Worm (Caenorhabditis elegans) whole organism, L4 larva: ENCODE measurements around the gene rps-30.
A peak's percentile ranks its signal among the peaks of the same experiment; 100 is the strongest.

ENCODE experiments used
- D1046.2 ChIP-seq: fragments of 200-800 bp; sonication (Bioruptor generic); IDR thresholded peaks from 2 replicates; pipeline ENCODE4 v1.3.6; 2022; ENCODE audit warnings: missing genetic modification characterization, missing compliant biosample characterization
- F49E8.2 ChIP-seq: sonication (generic microtip); optimal IDR thresholded peaks from 2 replicates; lab custom pipeline; 2016; ENCODE audit warnings: missing compliant biosample characterization, mild to moderate bottlenecking, missing genetic modification characterization, borderline replicate concordance
- T20F7.1 ChIP-seq: fragments of 200-800 bp; sonication (Bioruptor generic); optimal IDR thresholded peaks from 2 replicates; lab custom pipeline; 2018; ENCODE audit warnings: mild to moderate bottlenecking, missing genetic modification characterization, missing compliant biosample characterization
- T26A8.4 ChIP-seq: fragments of 200-800 bp; sonication (Bioruptor generic); IDR thresholded peaks from 2 replicates; pipeline ENCODE4 v1.3.6; 2022; ENCODE audit warnings: missing genetic modification characterization, missing compliant biosample characterization
- Y48G9A.11 ChIP-seq: fragments of 200-800 bp; sonication (Bioruptor generic); IDR thresholded peaks from 2 replicates; pipeline ENCODE4 v1.3.6; 2022; ENCODE audit warnings: missing genetic modification reagents, missing genetic modification characterization, missing compliant biosample characterization
- Y5F2A.4 ChIP-seq: fragments of 200-800 bp; sonication (Bioruptor generic); optimal IDR thresholded peaks from 2 replicates; lab custom pipeline; 2018; ENCODE audit warnings: mild to moderate bottlenecking, missing genetic modification characterization, missing compliant biosample characterization
- aha-1 ChIP-seq: fragments of 150-350 bp; peaks from one replicate; lab custom pipeline; 2014; ENCODE audit warnings: missing biosample characterization, missing genetic modification characterization
- aly-2 ChIP-seq: sonication (generic microtip); optimal IDR thresholded peaks from 2 replicates; lab custom pipeline; 2018; ENCODE audit warnings: missing biosample characterization, missing genetic modification characterization
- ama-1 ChIP-seq: fragments of 150-350 bp; optimal IDR thresholded peaks from 2 replicates; lab custom pipeline; 2014; ENCODE audit warnings: inconsistent platforms, mixed read lengths
- attf-4 ChIP-seq: sonication (generic microtip); optimal IDR thresholded peaks from 3 replicates; lab custom pipeline; 2017; ENCODE audit warnings: missing biosample characterization, missing genetic modification characterization
- ceh-20 ChIP-seq: fragments of 200-800 bp; sonication (Bioruptor generic); IDR thresholded peaks from 2 replicates; pipeline ENCODE4 v1.3.6; 2022; ENCODE audit warnings: missing genetic modification reagents, missing genetic modification characterization, missing compliant biosample characterization
- ceh-28 ChIP-seq: fragments of 150-350 bp; optimal IDR thresholded peaks from 2 replicates; lab custom pipeline; 2014; ENCODE audit warnings: missing biosample characterization, missing genetic modification reagents, missing genetic modification characterization
- ceh-44 ChIP-seq: fragments of 200-800 bp; sonication (Bioruptor generic); IDR thresholded peaks from 2 replicates; pipeline ENCODE4 v1.3.6; 2022; ENCODE audit warnings: missing genetic modification reagents, missing genetic modification characterization, missing compliant biosample characterization
- cey-2 ChIP-seq: sonication (generic microtip); optimal IDR thresholded peaks from 3 replicates; lab custom pipeline; 2017; ENCODE audit warnings: missing genetic modification characterization, mild to moderate bottlenecking, missing compliant biosample characterization, antibody characterized with exemption, borderline replicate concordance; ENCODE audit not compliant: insufficient read depth
- daf-16 ChIP-seq, 3 experiments: sonication (generic microtip); optimal IDR thresholded peaks; 2 replicates each; lab custom pipeline; 2016 to 2017; ENCODE audit warnings: missing genetic modification characterization in 3 of 3, missing genetic modification reagents in 3 of 3, mild to moderate bottlenecking in 2 of 3, missing compliant biosample characterization in 2 of 3, missing biosample characterization in 1 of 3, moderate library complexity in 1 of 3
- dmd-6 ChIP-seq: fragments of 200-800 bp; sonication (Bioruptor generic); IDR thresholded peaks from 2 replicates; pipeline ENCODE4 v1.3.6; 2022; ENCODE audit warnings: missing genetic modification reagents, missing genetic modification characterization, missing compliant biosample characterization
- dmd-9 ChIP-seq: fragments of 200-800 bp; sonication (Bioruptor generic); IDR thresholded peaks from 2 replicates; pipeline ENCODE4 v1.3.6; 2022; ENCODE audit warnings: missing genetic modification reagents, missing genetic modification characterization, missing compliant biosample characterization
- duxl-1 ChIP-seq: sonication (generic microtip); optimal IDR thresholded peaks from 2 replicates; lab custom pipeline; 2016; ENCODE audit warnings: mild to moderate bottlenecking, missing genetic modification characterization, moderate library complexity, missing compliant biosample characterization; ENCODE audit not compliant: poor library complexity
- dve-1 ChIP-seq: sonication (generic microtip); optimal IDR thresholded peaks from 2 replicates; lab custom pipeline; 2017; ENCODE audit warnings: antibody characterized with exemption, mild to moderate bottlenecking, missing genetic modification characterization, missing compliant biosample characterization; ENCODE audit not compliant: insufficient read depth
- egl-43 ChIP-seq: fragments of 200-800 bp; sonication (Bioruptor generic); IDR thresholded peaks from 2 replicates; pipeline ENCODE4 v1.3.6; 2022; ENCODE audit warnings: missing genetic modification reagents, missing genetic modification characterization, missing compliant biosample characterization
- fkh-10 ChIP-seq: fragments of 150-350 bp; optimal IDR thresholded peaks from 2 replicates; lab custom pipeline; 2014; ENCODE audit warnings: missing biosample characterization, missing genetic modification reagents, missing genetic modification characterization
- jun-1 ChIP-seq: fragments of 150-350 bp; optimal IDR thresholded peaks from 2 replicates; lab custom pipeline; 2014; ENCODE audit warnings: missing biosample characterization, missing genetic modification reagents, missing genetic modification characterization
- lin-13 ChIP-seq: fragments of 150-350 bp; optimal IDR thresholded peaks from 2 replicates; lab custom pipeline; 2014; ENCODE audit warnings: missing biosample characterization, missing genetic modification reagents, missing genetic modification characterization
- lin-29 ChIP-seq: fragments of 200-800 bp; sonication (Bioruptor generic); IDR thresholded peaks from 2 replicates; pipeline ENCODE4 v1.3.6; 2022; ENCODE audit warnings: missing genetic modification reagents, missing genetic modification characterization, missing compliant biosample characterization
- lsy-2 ChIP-seq, 2 experiments: fragments of 150-350 bp in 1 of 2; sonication (generic microtip) in 1 of 2; optimal IDR thresholded peaks; 2 replicates each; lab custom pipeline; 2014 to 2017; ENCODE audit warnings: missing biosample characterization in 2 of 2, missing genetic modification characterization in 2 of 2
- madf-5 ChIP-seq, 2 experiments: fragments of 200-800 bp; sonication (Bioruptor generic); IDR thresholded peaks; 2 replicates each; pipeline ENCODE4 v1.3.6; 2022; ENCODE audit warnings: missing compliant biosample characterization in 2 of 2, missing genetic modification characterization in 2 of 2
- mdl-1 ChIP-seq, 2 experiments: fragments of 150-350 bp in 1 of 2; sonication (generic microtip) in 1 of 2; optimal IDR thresholded peaks; 2 replicates each; lab custom pipeline; 2014 to 2017; ENCODE audit warnings: missing biosample characterization in 2 of 2, missing genetic modification characterization in 2 of 2
- mep-1 ChIP-seq: fragments of 150-350 bp; sonication (generic microtip); optimal IDR thresholded peaks from 3 replicates; lab custom pipeline; 2014; ENCODE audit warnings: missing biosample characterization, missing genetic modification characterization
- nhr-10 ChIP-seq: fragments of 150-350 bp; optimal IDR thresholded peaks from 2 replicates; lab custom pipeline; 2014; ENCODE audit warnings: missing biosample characterization, missing genetic modification characterization
- nhr-111 ChIP-seq: fragments of 200-800 bp; sonication (Bioruptor generic); optimal IDR thresholded peaks from 2 replicates; lab custom pipeline; 2018; ENCODE audit warnings: mild to moderate bottlenecking, missing genetic modification characterization, missing compliant biosample characterization
- nhr-237 ChIP-seq: sonication (generic microtip); optimal IDR thresholded peaks from 2 replicates; lab custom pipeline; 2017; ENCODE audit warnings: missing biosample characterization, missing genetic modification characterization
- nhr-25 ChIP-seq: sonication (generic microtip); optimal IDR thresholded peaks from 2 replicates; lab custom pipeline; 2017; ENCODE audit warnings: missing genetic modification characterization, mild to moderate bottlenecking, missing compliant biosample characterization, antibody characterized with exemption, moderate library complexity, borderline replicate concordance; ENCODE audit not compliant: insufficient read depth
- nhr-41 ChIP-seq: fragments of 200-800 bp; sonication (Bioruptor generic); IDR thresholded peaks from 2 replicates; pipeline ENCODE4 v1.3.6; 2022; ENCODE audit warnings: missing genetic modification reagents, missing genetic modification characterization, missing compliant biosample characterization
- nhr-6 ChIP-seq: fragments of 150-350 bp; optimal IDR thresholded peaks from 2 replicates; lab custom pipeline; 2014; ENCODE audit warnings: missing biosample characterization, missing genetic modification characterization
- nhr-76 ChIP-seq: fragments of 150-350 bp; optimal IDR thresholded peaks from 2 replicates; lab custom pipeline; 2014; ENCODE audit warnings: missing biosample characterization, missing genetic modification characterization
- php-3 ChIP-seq: fragments of 200-800 bp; sonication (Bioruptor generic); IDR thresholded peaks from 2 replicates; pipeline ENCODE4 v1.3.6; 2022; ENCODE audit warnings: missing genetic modification reagents, missing genetic modification characterization, missing compliant biosample characterization
- pqm-1 ChIP-seq: sonication (generic microtip); optimal IDR thresholded peaks from 2 replicates; lab custom pipeline; 2017; ENCODE audit warnings: missing biosample characterization, missing genetic modification characterization
- saeg-2 ChIP-seq: fragments of 200-800 bp; sonication (Bioruptor generic); IDR thresholded peaks from 2 replicates; pipeline ENCODE4 v1.3.6; 2022; ENCODE audit warnings: missing genetic modification reagents, missing genetic modification characterization, missing compliant biosample characterization
- sdz-12 ChIP-seq: fragments of 200-800 bp; sonication (Bioruptor generic); optimal IDR thresholded peaks from 2 replicates; lab custom pipeline; 2018; ENCODE audit warnings: mild to moderate bottlenecking, missing genetic modification characterization, missing compliant biosample characterization
- set-16 ChIP-seq: fragments of 200-800 bp; sonication (Bioruptor generic); IDR thresholded peaks from 2 replicates; pipeline ENCODE4 v1.3.6; 2022; ENCODE audit warnings: missing genetic modification reagents, missing genetic modification characterization, missing compliant biosample characterization
- unc-130 ChIP-seq: sonication (generic microtip); optimal IDR thresholded peaks from 2 replicates; lab custom pipeline; 2016; ENCODE audit warnings: missing genetic modification reagents, missing genetic modification characterization, missing compliant biosample characterization
- zfp-3 ChIP-seq: fragments of 200-800 bp; sonication (Bioruptor generic); conservative IDR thresholded peaks from 2 replicates; pipeline ENCODE4 v1.3.6; 2022; ENCODE audit warnings: missing genetic modification reagents, missing genetic modification characterization, missing compliant biosample characterization
- zip-2 ChIP-seq: fragments of 150-350 bp; optimal IDR thresholded peaks from 2 replicates; lab custom pipeline; 2014; ENCODE audit warnings: missing biosample characterization, missing genetic modification characterization
- ztf-11 ChIP-seq: fragments of 150-350 bp; optimal IDR thresholded peaks from 2 replicates; lab custom pipeline; 2014; ENCODE audit warnings: missing biosample characterization, missing genetic modification characterization
- ztf-7 ChIP-seq: fragments of 150-350 bp; optimal IDR thresholded peaks from 2 replicates; lab custom pipeline; 2014; ENCODE audit warnings: missing biosample characterization, missing genetic modification characterization

rps-30 gene

DNA sequence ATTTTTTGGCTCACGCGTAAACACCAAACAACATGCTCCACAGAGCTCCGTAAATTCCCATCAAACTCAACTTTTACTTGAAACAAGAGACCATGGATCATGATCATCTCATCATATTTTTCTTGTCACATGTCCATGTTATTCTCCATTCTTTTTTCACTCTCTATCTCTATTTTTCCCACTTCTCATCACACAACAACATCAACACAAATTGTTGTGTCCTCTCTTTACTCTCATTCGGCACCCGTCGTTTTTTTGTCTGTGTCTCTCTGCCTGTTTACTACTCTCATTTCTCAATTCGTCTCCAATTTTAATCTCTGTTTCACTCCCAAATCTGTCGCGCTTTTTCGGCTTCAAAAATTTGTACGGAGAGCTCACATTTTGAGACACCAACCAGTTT, 17.1 kb upstream of the rps-30 start (continued):
- peak; percentile 41 for TF ChIP-seq dve-1 (tag; lab: Kevin White, UChicago)
- TF ChIP-seq egl-43 (GFP tag; lab: Robert Waterston, UW): no peak
- TF ChIP-seq nhr-41 (GFP tag; lab: Robert Waterston, UW): no peak
- peak in 1 of 2 experiments; percentile 86 for TF ChIP-seq mdl-1 (tag; optimal IDR thresholded peaks at IDR 0.05; lab: Kevin White, UChicago)
- TF ChIP-seq T26A8.4: no peak
- no peak for TF ChIP-seq nhr-6 (tag; lab: Kevin White, UChicago)
- TF ChIP-seq mep-1 (tag; lab: Kevin White, UChicago): peak; percentile 63
- no peak for TF ChIP-seq ceh-44 (GFP tag; lab: Robert Waterston, UW)
- peak; percentile 57; the same call in 1 of the 2 replicates for TF ChIP-seq ceh-20
- TF ChIP-seq dmd-9 (GFP tag; lab: Robert Waterston, UW): no peak
- TF ChIP-seq aha-1 (tag; lab: Kevin White, UChicago): peak; percentile 92
- TF ChIP-seq saeg-2 (GFP tag; lab: Robert Waterston, UW): no peak
- peak in 1 of 2 experiments; percentile 52 for TF ChIP-seq lsy-2 (tag; optimal IDR thresholded peaks at IDR 0.05; lab: Kevin White, UChicago)
- peak; percentile 2 for TF ChIP-seq fkh-10 (GFP tag; lab: Kevin White, UChicago)

DNA sequence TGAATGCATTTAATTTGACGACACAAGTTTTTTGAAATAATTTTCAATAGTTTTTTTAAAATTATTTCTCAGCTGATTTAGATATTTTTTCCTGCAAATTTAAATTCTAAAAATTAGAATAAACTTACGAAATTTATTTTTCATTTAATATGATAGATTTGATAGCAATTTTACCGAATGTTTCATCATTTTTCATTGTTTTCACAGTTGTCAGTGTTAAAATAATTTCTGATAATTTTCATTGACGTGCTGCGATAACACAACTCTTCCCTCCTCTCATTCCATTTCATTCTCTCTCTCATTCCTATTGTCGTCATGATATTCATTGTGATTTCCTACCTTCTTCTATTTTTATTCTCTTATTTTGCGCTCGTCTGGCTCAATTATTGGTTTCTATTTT, 16.2 kb upstream of the rps-30 start, which contains the start of gene hint-3:
hint-3 (plus strand) TSS at position 301 of the 400 bp plus-strand sequence.
- TF ChIP-seq nhr-237 (tag; lab: Kevin White, UChicago): no peak
- peak; percentile 13 for TF ChIP-seq dve-1 (tag; lab: Kevin White, UChicago)
- no peak for TF ChIP-seq dmd-9 (GFP tag; lab: Robert Waterston, UW)
- TF ChIP-seq sdz-12: no peak
- no peak for TF ChIP-seq cey-2
- no peak for TF ChIP-seq zfp-3 (GFP tag; lab: Robert Waterston, UW)
- no peak for TF ChIP-seq attf-4 (tag; lab: Kevin White, UChicago)
- no peak for TF ChIP-seq nhr-111 (GFP tag; lab: Kevin White, UChicago)
- no peak for TF ChIP-seq ceh-28 (tag; lab: Kevin White, UChicago)
- TF ChIP-seq D1046.2 (GFP tag; lab: Robert Waterston, UW): no peak
- no peak for TF ChIP-seq lsy-2 (tag; optimal IDR thresholded peaks at IDR 0.05; lab: Kevin White, UChicago)
- TF ChIP-seq fkh-10 (GFP tag; lab: Kevin White, UChicago): no peak
- TF ChIP-seq unc-130 (GFP tag; lab: Kevin White, UChicago): no peak
- TF ChIP-seq Y48G9A.11 (GFP tag; lab: Robert Waterston, UW): no peak
- no peak for TF ChIP-seq aly-2 (tag; lab: Kevin White, UChicago)
- TF ChIP-seq nhr-10: no peak
- no peak for TF ChIP-seq madf-5 (GFP tag; IDR thresholded peaks at IDR 0.05; lab: Robert Waterston, UW)
- TF ChIP-seq dmd-6 (GFP tag; lab: Robert Waterston, UW): peak; percentile 32; the same call in 1 of the 2 replicates
- no peak for TF ChIP-seq nhr-76
- TF ChIP-seq daf-16 (GFP tag; optimal IDR thresholded peaks at IDR 0.05; lab: Kevin White, UChicago): no peak
- peak; percentile 64 for TF ChIP-seq daf-16 (tag; optimal IDR thresholded peaks at IDR 0.05; lab: Kevin White, UChicago)
- peak; percentile 20 for TF ChIP-seq ztf-7 (tag; lab: Kevin White, UChicago)
- TF ChIP-seq ztf-11: no peak
- TF ChIP-seq nhr-25 (tag; lab: Kevin White, UChicago): no peak
- TF ChIP-seq Y5F2A.4 (GFP tag; lab: Kevin White, UChicago): no peak
- TF ChIP-seq pqm-1 (tag; lab: Kevin White, UChicago): peak; percentile 28
- TF ChIP-seq jun-1: no peak
- TF ChIP-seq lin-13 (GFP tag; lab: Kevin White, UChicago): no peak
- no peak for TF ChIP-seq set-16
- no peak for TF ChIP-seq aha-1 (tag; lab: Kevin White, UChicago)
- TF ChIP-seq lin-29: no peak
- no peak for TF ChIP-seq duxl-1
- 0 out of 2 replicates have a peak, but pooled peaks have one; percentile 25 for TF ChIP-seq php-3 (GFP tag; lab: Robert Waterston, UW)
- no peak for TF ChIP-seq T20F7.1 (GFP tag; lab: Kevin White, UChicago)
- TF ChIP-seq ama-1: no peak
- no peak for TF ChIP-seq zip-2 (tag; lab: Kevin White, UChicago)
- TF ChIP-seq F49E8.2 (tag; lab: Kevin White, UChicago): no peak
